Fruit fly (Drosophila melanogaster): ENCODE results near the gene Hsp110.
A peak's percentile ranks its signal among the peaks of the same experiment; 100 is the strongest.

Hsp110 gene

DNA sequence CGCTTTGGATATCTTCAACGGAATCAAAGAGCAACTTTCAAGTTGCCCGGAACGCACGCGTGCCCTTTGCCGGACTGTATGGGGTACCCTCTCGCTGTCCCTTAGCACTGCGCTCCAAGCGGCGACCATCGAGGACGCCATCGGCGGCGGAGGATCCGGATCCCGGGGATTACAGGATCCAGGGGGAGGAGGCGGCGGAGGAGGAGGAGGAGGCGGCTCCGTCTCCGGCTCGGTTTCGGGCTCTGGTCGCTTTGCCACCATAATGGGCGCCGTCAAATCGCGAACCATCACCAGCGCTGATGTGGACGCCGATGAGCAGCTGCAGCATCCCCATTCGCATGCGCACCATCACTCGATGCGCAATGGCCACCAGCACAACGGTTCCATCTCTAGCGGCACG, 17.0 kb downstream of the Hsp110 start:
- TF ChIP-seq Mnt (GFP tag; optimal IDR thresholded peaks at IDR 0.05) (no peak), bab1 (GFP tag; optimal IDR thresholded peaks at IDR 0.05) (no peak), CG12768 (GFP tag; optimal IDR thresholded peaks at IDR 0.05) (no peak), Hr96 (GFP tag; optimal IDR thresholded peaks at IDR 0.05) (no peak), Crg-1 (GFP tag; optimal IDR thresholded peaks at IDR 0.05) (no peak)

DNA sequence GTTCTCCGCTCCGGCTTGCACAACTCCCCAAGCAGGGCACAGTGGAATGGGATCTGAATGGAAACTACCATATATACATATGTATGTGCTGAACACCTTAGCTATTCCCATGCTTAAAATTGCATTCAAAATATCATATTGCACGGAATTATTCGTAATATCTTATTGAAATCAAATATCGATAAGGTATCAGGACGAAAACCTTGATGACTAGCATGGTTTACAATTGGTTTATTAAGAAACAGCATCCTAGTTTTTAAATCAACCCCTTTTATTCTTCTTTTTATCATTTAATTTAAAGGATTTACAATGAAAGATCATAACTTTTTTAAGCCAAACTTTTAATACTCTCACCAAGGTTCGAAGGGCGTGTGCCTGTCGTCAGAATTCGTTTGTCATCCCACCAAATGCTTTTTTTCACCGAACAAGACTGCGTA, 18.5 kb downstream of the Hsp110 start:
- TF ChIP-seq CG33017 (tag; optimal IDR thresholded peaks at IDR 0.05) (no peak), ovo (GFP tag; optimal IDR thresholded peaks at IDR 0.05) (no peak), tj (GFP tag; optimal IDR thresholded peaks at IDR 0.05) (no peak), CG7045 (GFP tag; optimal IDR thresholded peaks at IDR 0.05) (no peak), CG7101 (tag; optimal IDR thresholded peaks at IDR 0.05) (no peak), bab1 (GFP tag; optimal IDR thresholded peaks at IDR 0.05) (no peak), toe (GFP tag; optimal IDR thresholded peaks at IDR 0.05) (no peak), Mnt (GFP tag; optimal IDR thresholded peaks at IDR 0.05) (no peak), CG5204 (GFP tag; optimal IDR thresholded peaks at IDR 0.05) (no peak), Crg-1 (GFP tag; optimal IDR thresholded peaks at IDR 0.05) (no peak)

DNA sequence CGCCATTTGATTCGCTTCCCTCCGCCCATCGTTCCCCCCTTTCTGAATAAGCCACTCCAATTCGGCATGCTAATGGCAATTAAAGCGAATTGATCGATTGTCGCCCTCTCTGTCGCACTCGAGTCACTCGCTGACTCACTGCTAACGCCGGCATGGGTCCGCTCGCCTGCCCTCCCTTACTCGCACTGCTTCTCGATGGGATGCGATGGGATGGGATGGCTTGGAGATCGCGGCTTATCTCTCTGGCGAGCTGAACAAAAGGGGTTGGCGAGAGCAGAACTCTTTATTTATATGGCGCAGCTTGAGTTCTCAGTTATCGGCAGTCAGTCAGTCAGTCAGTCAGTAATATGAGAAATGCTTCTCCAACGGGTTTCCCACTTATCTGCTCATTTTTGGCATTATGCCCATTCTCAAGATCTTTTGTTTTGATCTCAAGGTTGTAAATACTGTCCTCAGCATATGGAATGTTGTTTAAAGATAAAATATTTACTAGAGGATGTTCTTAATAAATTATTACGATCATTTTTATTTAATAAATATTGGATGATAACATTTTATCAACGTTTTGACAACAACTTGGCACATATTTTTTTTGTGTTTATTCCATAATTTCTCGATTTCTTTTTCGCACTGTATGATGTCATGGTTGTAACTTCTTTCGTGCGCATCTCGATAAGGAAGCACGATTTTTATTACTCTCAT, 19.1 kb downstream of the Hsp110 start:
- TF ChIP-seq CG33017 (tag; optimal IDR thresholded peaks at IDR 0.05) (no peak), cnc (optimal IDR thresholded peaks at IDR 0.05) (no peak), tj (GFP tag; optimal IDR thresholded peaks at IDR 0.05) (peak; percentile 16), pad (GFP tag; optimal IDR thresholded peaks at IDR 0.05) (no peak), Hr96 (GFP tag; optimal IDR thresholded peaks at IDR 0.05) (no peak), CG12768 (GFP tag; optimal IDR thresholded peaks at IDR 0.05) (no peak), Crg-1 (GFP tag; optimal IDR thresholded peaks at IDR 0.05) (no peak), CG7101 (tag; optimal IDR thresholded peaks at IDR 0.05) (no peak), kay (GFP tag; ENCODE audit: borderline replicate concordance) (no peak), toe (GFP tag; optimal IDR thresholded peaks at IDR 0.05) (peak; percentile 10), CG11617 (GFP tag; optimal IDR thresholded peaks at IDR 0.05) (no peak), CG5204 (GFP tag; optimal IDR thresholded peaks at IDR 0.05) (no peak)

DNA sequence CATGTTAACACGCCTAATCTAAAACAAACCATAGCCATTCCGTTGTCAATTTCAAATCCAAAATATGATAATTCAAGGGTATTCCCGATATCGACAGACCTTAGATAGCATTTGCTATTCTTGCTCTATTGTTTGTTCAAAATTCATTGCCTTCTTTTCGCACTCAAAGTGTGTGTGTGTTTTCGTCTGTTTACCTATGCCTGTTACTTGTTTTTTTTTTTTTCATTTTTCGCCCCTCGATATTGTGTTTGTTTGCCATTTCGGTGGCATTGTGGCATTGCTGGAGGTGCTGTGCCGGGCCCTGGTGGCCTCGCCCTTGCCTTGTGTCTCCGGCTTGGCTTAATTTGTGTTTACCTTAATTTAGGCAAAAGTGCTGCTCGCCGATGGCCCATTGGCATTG, 20.0 kb downstream of the Hsp110 start:
- TF ChIP-seq CG14711 (tag; optimal IDR thresholded peaks at IDR 0.05) (no peak), tj (GFP tag; optimal IDR thresholded peaks at IDR 0.05) (no peak), CG7101 (tag; optimal IDR thresholded peaks at IDR 0.05) (no peak)

DNA sequence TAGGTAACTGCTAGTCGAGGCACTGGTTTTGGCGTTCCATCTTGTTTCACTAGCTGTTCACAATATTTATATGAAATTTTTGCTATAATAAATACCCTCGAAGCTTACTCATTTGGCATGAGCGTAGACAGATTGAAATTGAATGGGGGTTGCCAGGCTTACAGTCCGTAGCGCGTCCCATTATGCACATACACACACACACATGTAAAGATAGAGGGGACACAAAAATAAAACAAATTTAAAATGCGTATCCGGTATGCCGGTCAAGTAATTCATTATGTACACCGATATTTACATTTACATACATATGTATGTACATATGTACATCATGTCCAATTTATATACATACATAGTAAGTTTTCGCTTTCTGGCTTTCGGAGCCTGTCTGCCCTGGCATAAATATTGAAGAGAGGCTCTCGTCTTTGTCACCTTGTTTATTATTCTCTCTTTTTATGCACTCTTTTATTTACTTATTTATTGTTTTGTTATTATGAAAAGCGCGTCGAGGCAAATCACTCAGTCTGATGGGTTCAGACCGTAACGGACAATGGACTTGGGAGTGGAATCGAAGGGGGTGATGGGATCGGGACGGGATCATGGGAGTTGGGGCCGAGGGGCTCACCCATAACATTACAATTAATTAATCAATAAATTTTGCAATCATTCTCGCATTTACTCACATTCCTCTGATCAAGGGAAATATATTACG, 22.6 kb downstream of the Hsp110 start:
- TF ChIP-seq bab1 (GFP tag; optimal IDR thresholded peaks at IDR 0.05), result no peak
- peak; percentile 6 for TF ChIP-seq CG14711 (tag; optimal IDR thresholded peaks at IDR 0.05)

DNA sequence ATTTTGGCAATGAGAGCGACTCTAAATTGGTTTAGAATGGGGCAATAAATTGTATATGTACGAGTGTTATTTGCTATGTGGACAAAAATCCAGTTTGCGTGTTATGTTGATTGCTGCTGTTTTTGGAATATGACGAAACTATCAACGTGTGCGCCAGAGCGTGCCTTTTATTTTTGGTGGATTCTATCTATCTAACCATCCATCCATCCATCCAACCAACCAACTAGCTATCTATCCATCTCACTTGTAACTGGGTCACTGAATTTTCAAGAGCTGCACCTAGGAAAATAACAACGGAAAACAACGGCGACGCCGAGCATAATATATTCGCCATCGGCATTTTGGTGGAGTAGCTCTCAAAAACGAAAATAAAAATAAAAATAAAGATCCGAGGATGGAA, 25.9 kb downstream of the Hsp110 start:
- TF ChIP-seq CG1620 (GFP tag; optimal IDR thresholded peaks at IDR 0.05) (no peak), bab1 (GFP tag; optimal IDR thresholded peaks at IDR 0.05) (no peak), cnc (optimal IDR thresholded peaks at IDR 0.05) (no peak), Clk (GFP tag; optimal IDR thresholded peaks at IDR 0.05) (no peak), ovo (GFP tag; optimal IDR thresholded peaks at IDR 0.05) (no peak), Crg-1 (GFP tag; optimal IDR thresholded peaks at IDR 0.05) (no peak), toe (GFP tag; optimal IDR thresholded peaks at IDR 0.05) (no peak), cic (GFP tag; optimal IDR thresholded peaks at IDR 0.05) (no peak), CG33017 (tag; optimal IDR thresholded peaks at IDR 0.05) (no peak)

DNA sequence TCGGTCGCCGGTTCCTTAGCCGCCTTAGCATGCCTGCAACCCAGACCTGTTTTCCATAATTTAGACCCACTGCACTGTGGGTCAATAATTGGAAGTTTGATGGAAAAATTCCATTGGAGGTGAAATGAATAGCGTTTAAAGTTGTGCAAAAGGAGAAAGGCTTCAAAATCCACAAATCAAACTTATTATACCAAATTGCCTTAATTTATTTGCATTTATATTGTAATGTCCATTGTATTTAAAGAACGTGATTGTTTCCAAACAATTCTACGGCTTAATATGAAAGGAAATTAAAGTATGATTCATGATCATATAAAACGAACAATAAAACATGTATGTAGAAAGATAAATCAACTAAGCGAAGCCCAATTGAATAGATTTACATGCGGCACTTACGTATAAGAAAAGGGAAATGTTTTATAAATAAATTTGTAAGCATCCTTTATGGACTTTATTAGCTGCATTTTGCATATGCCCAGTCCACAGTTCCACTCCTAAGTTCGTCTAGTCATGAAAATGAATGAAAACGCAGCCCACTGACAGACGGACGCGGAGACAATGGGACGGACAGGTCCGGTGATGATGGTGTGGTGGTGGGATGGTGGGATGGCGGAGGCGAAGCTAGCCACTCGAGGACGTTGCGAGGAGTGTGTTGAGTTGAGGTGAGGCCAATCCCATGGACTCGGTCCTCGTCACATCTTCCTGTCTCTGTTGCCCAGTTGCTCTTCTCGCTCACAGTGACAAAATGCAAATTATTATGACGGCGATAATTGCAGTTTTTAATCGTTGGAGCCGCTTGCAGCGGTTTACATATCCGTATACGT, 26.6 kb downstream of the Hsp110 start:
- TF ChIP-seq bab1 (GFP tag; optimal IDR thresholded peaks at IDR 0.05) (no peak), CG14711 (tag; optimal IDR thresholded peaks at IDR 0.05) (no peak)

DNA sequence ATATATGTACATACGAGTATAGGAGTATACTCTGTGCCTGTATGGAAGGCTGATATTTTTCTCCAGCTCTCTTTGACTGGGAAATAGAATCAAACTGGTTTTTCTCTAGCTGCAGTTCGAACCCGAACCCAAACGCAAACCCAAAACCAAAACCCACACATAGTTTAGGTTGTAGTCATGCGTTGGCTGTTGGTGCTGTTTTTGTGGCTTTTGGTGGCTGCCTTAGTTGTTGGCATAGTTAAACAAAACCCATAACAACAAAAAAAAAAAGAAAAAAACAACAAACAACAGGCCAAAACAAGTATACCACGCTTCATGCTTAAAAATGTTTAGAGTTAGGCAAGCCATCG, 27.2 kb downstream of the Hsp110 start:
- TF ChIP-seq ovo (GFP tag; optimal IDR thresholded peaks at IDR 0.05) (no peak), CG7045 (GFP tag; optimal IDR thresholded peaks at IDR 0.05) (no peak), kay (GFP tag; ENCODE audit: borderline replicate concordance) (no peak), Hr96 (GFP tag; optimal IDR thresholded peaks at IDR 0.05) (no peak), CG7101 (tag; optimal IDR thresholded peaks at IDR 0.05) (no peak), cic (GFP tag; optimal IDR thresholded peaks at IDR 0.05) (no peak), CG33017 (tag; optimal IDR thresholded peaks at IDR 0.05) (no peak), CG14711 (tag; optimal IDR thresholded peaks at IDR 0.05) (no peak), tj (GFP tag; optimal IDR thresholded peaks at IDR 0.05) (no peak), CG11617 (GFP tag; optimal IDR thresholded peaks at IDR 0.05) (no peak), Crg-1 (GFP tag; optimal IDR thresholded peaks at IDR 0.05) (no peak), cnc (optimal IDR thresholded peaks at IDR 0.05) (no peak), Mnt (GFP tag; optimal IDR thresholded peaks at IDR 0.05) (no peak), pad (GFP tag; optimal IDR thresholded peaks at IDR 0.05) (no peak), toe (GFP tag; optimal IDR thresholded peaks at IDR 0.05) (no peak), CG12768 (GFP tag; optimal IDR thresholded peaks at IDR 0.05) (no peak), CG5204 (GFP tag; optimal IDR thresholded peaks at IDR 0.05) (no peak), Clk (GFP tag; optimal IDR thresholded peaks at IDR 0.05) (no peak), CG1620 (GFP tag; optimal IDR thresholded peaks at IDR 0.05) (no peak)

Data from whole organism, adult.